Worm (Caenorhabditis elegans): ENCODE data around the gene vps-24.
A peak's percentile ranks its signal among the peaks of the same experiment; 100 is the strongest.

Gene vps-24

DNA sequence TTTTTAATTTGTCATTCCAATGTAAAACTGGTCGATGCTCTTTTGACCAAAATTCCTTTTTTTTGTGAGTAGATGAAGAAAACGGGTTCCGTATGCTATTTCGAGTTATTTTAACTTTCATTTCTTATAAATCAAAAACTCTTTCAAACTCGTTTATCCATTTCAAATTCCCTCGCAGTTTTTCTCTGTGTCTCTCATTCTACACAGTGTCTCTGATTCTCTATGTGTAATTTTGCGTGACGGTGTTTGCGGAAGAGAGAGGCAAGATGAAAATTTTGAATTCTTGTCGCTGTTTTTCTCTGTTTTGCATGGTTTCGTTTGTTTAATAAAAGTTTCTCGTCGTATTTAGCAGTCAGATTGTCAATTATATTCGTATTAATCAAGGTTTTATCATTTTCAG lies 5.3 kb downstream of the vps-24 start, which contains the start of gene citk-2 (continued):
- TF ChIP-seq nhr-67 (tag; optimal IDR thresholded peaks at IDR 0.05) (peak; percentile 5), fkh-10 (GFP tag; optimal IDR thresholded peaks at IDR 0.05) (peak; percentile 24), nhr-11 (tag; optimal IDR thresholded peaks at IDR 0.05) (no peak), ceh-28 (tag; optimal IDR thresholded peaks at IDR 0.05) (no peak), snpc-4 (tag; optimal IDR thresholded peaks at IDR 0.05) (no peak), hmg-11 (tag; optimal IDR thresholded peaks at IDR 0.05) (no peak), elt-1 (tag; optimal IDR thresholded peaks at IDR 0.05) (no peak), egl-27 (tag; optimal IDR thresholded peaks at IDR 0.05) (no peak), mdl-1 (tag; optimal IDR thresholded peaks at IDR 0.05) (no peak), nhr-237 (tag; optimal IDR thresholded peaks at IDR 0.05) (no peak), aly-2 (tag; optimal IDR thresholded peaks at IDR 0.05) (no peak), ztf-4 (tag; optimal IDR thresholded peaks at IDR 0.05) (no peak), unc-62 (GFP tag; optimal IDR thresholded peaks at IDR 0.05) (no peak), jun-1 (tag; optimal IDR thresholded peaks at IDR 0.05) (peak; percentile 66), nhr-28 (tag; optimal IDR thresholded peaks at IDR 0.05) (no peak), lsy-12 (tag; optimal IDR thresholded peaks at IDR 0.05) (peak; percentile 61), fkh-2 (tag; optimal IDR thresholded peaks at IDR 0.05) (no peak), R02D3.7 (tag; optimal IDR thresholded peaks at IDR 0.05) (peak; percentile 66)

DNA sequence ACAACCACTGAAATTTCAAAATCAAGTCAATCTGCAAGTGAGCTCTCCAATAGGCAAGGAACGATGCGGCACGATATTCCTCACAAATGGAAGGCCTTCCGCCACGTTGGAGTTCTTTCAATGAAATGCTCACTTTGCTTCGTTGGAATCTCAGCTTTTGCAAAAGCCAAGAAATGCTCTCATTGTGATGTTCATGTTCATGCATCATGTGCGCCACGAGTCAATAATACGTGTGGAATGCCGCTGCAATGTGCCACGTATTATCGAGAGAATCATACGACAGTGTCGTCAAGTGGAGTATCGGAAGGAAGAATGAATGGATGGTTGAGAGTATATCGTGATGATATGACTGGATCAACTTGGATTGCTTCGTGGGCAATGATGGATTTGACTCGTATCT lies 8.1 kb downstream of the vps-24 start:
- TF ChIP-seq ztf-11 (tag; optimal IDR thresholded peaks at IDR 0.05) (no peak), egl-27 (tag; optimal IDR thresholded peaks at IDR 0.05) (no peak), mdl-1 (tag; optimal IDR thresholded peaks at IDR 0.05) (no peak), egl-5 (tag; optimal IDR thresholded peaks at IDR 0.05) (no peak), ceh-28 (tag; optimal IDR thresholded peaks at IDR 0.05) (no peak), ceh-82 (tag; optimal IDR thresholded peaks at IDR 0.05) (no peak), mml-1 (tag; optimal IDR thresholded peaks at IDR 0.05) (no peak), R02D3.7 (tag; optimal IDR thresholded peaks at IDR 0.05) (no peak), nhr-28 (tag; optimal IDR thresholded peaks at IDR 0.05) (no peak), fkh-10 (GFP tag; optimal IDR thresholded peaks at IDR 0.05) (no peak)

DNA sequence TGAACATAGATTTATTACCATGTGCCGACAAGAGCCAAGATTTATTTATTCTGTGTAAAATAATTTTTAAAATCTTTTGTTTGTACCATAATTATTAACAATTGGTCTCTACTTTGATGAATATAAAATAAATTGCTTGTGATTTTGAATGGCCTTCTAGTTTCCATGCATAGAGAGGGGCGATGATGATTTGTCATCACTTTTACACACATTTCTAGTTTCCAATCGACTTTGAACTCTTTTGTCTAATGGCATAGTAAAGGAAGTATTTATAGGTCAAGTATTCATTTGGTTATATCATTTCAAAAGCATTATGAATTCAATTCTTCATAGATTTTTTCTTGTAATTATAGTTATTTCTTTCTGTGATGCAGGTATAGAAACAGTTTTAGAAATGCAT lies 9.9 kb downstream of the vps-24 start, which contains the start of gene F59A6.10:
F59A6.10 (plus strand) TSS at position 301 of the 400 bp plus-strand sequence.
- no peak for TF ChIP-seq nhr-43 (tag; optimal IDR thresholded peaks at IDR 0.05; ENCODE audit: poor library complexity, severe bottlenecking)
- no peak for TF ChIP-seq lin-39 (tag; optimal IDR thresholded peaks at IDR 0.05)
- no peak for TF ChIP-seq ceh-28 (tag; optimal IDR thresholded peaks at IDR 0.05)
- no peak for TF ChIP-seq sea-2 (GFP tag; optimal IDR thresholded peaks at IDR 0.05)
- no peak for TF ChIP-seq nhr-237 (tag; optimal IDR thresholded peaks at IDR 0.05)

DNA sequence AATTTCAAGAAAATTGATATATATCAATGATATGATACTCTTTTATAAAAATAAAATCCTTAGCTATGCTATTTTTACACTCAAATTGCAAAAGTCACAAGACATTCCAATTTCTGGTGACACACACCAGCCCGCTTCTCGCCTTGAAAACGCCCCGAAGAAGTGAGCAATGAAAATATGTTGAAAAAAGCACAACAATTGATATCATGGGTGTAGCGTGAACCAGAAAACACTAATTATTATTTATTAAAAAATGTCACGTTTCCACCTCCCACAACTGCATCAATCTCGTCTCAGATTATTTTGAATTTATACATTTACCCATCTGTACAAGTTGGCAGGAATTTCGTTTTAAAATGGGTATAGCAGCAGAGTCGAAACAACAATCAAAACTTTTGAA lies 11.0 kb downstream of the vps-24 start, which contains the start of gene F59A6.4:
F59A6.4 (plus strand) TSS at position 301 of the 400 bp plus-strand sequence.
- TF ChIP-seq nfya-1 (tag; optimal IDR thresholded peaks at IDR 0.05; ENCODE audit: insufficient read depth), result no peak
- no peak for TF ChIP-seq nhr-43 (tag; optimal IDR thresholded peaks at IDR 0.05; ENCODE audit: poor library complexity, severe bottlenecking)
- TF ChIP-seq elt-3 (tag; optimal IDR thresholded peaks at IDR 0.05), result no peak
- no peak for TF ChIP-seq nhr-237 (tag; optimal IDR thresholded peaks at IDR 0.05)
- no peak for TF ChIP-seq aly-2 (tag; optimal IDR thresholded peaks at IDR 0.05)
- no peak for TF ChIP-seq ceh-9 (tag; optimal IDR thresholded peaks at IDR 0.05)
- no peak for TF ChIP-seq ztf-11 (tag; optimal IDR thresholded peaks at IDR 0.05)
- no peak for TF ChIP-seq ceh-28 (tag; optimal IDR thresholded peaks at IDR 0.05)
- TF ChIP-seq snpc-4 (tag; optimal IDR thresholded peaks at IDR 0.05), result no peak
- TF ChIP-seq ceh-16 (tag; optimal IDR thresholded peaks at IDR 0.05), result no peak
- no peak for TF ChIP-seq egl-5 (tag; optimal IDR thresholded peaks at IDR 0.05)
- TF ChIP-seq elt-1 (tag; optimal IDR thresholded peaks at IDR 0.05), result no peak
- no peak for TF ChIP-seq nhr-25 (tag; optimal IDR thresholded peaks at IDR 0.05)

DNA sequence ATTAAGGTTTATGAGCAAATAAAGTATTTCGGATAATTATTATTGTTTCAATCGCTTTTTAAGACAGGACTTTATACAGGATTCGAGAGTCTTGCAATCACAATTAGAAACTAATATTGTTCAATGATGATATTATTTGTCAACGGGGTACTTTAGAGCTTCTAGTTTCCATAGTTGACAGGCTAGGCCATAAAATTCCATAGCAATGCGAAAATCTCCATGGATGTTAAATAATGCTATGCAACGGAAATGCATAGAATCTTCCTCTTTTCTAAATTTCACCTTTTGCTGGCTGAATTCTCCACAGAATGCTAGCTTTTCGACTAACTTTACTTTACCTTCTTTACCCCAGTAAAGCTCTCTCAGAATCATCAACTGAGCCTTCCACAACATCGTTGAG lies 14.2 kb downstream of the vps-24 start, which contains the start of gene F59A6.3:
F59A6.3 (plus strand) TSS at position 301 of the 400 bp plus-strand sequence.
- TF ChIP-seq sea-2 (GFP tag; optimal IDR thresholded peaks at IDR 0.05) (no peak), eor-1 (tag; optimal IDR thresholded peaks at IDR 0.05) (no peak), ztf-11 (tag; optimal IDR thresholded peaks at IDR 0.05) (no peak), daf-12 (tag; optimal IDR thresholded peaks at IDR 0.05) (no peak), aly-2 (tag; optimal IDR thresholded peaks at IDR 0.05) (no peak), ceh-28 (tag; optimal IDR thresholded peaks at IDR 0.05) (no peak), tbx-2 (tag; optimal IDR thresholded peaks at IDR 0.05) (no peak), unc-39 (tag; optimal IDR thresholded peaks at IDR 0.05) (no peak), lin-15B (tag; optimal IDR thresholded peaks at IDR 0.05) (no peak), unc-62 (GFP tag; optimal IDR thresholded peaks at IDR 0.05) (no peak), lin-39 (tag; optimal IDR thresholded peaks at IDR 0.05) (no peak), snpc-4 (tag; optimal IDR thresholded peaks at IDR 0.05) (no peak), mdl-1 (tag; optimal IDR thresholded peaks at IDR 0.05) (no peak), nhr-76 (tag; optimal IDR thresholded peaks at IDR 0.05) (no peak), lsy-12 (tag; optimal IDR thresholded peaks at IDR 0.05) (no peak), nhr-237 (tag; optimal IDR thresholded peaks at IDR 0.05) (no peak), fkh-10 (GFP tag; optimal IDR thresholded peaks at IDR 0.05) (no peak), egl-5 (tag; optimal IDR thresholded peaks at IDR 0.05) (no peak), elt-1 (tag; optimal IDR thresholded peaks at IDR 0.05) (no peak)
